Fruit fly (Drosophila melanogaster): ENCODE data around the gene Obp99b.

- TF ChIP-seq Myc (optimal IDR thresholded peaks at IDR 0.05): no peak
- TF ChIP-seq h (optimal IDR thresholded peaks at IDR 0.05): no peak
- no peak for TF ChIP-seq psq (optimal IDR thresholded peaks at IDR 0.05)
- no peak for TF ChIP-seq insv (optimal IDR thresholded peaks at IDR 0.05)
- TF ChIP-seq ttk (optimal IDR thresholded peaks at IDR 0.05): no peak
- TF ChIP-seq Sin3A (optimal IDR thresholded peaks at IDR 0.05): no peak
These were observed 25.7 kb downstream of the Obp99b start for dm6 chr3R:29690960-29691527.

Measured in Kc167 (cell line).